Worm (Caenorhabditis elegans) whole organism, L4/young adult: ENCODE measurements around the gene F08F1.9.

ENCODE experiments used
- W03F9.2 ChIP-seq: fragments of 150-350 bp; optimal IDR thresholded peaks from 2 replicates; lab custom pipeline; 2014; ENCODE audit warnings: missing biosample characterization, missing genetic modification characterization
- dao-5 ChIP-seq: sonication (generic microtip); optimal IDR thresholded peaks from 2 replicates; lab custom pipeline; 2016; ENCODE audit warnings: missing genotype, missing genetic modification characterization, moderate library complexity, missing compliant biosample characterization
- him-1 ChIP-seq: sonication (generic microtip); optimal IDR thresholded peaks from 2 replicates; lab custom pipeline; 2016; ENCODE audit warnings: missing genotype, missing genetic modification reagents, missing genetic modification characterization, missing compliant biosample characterization

The F08F1.9 gene

DNA sequence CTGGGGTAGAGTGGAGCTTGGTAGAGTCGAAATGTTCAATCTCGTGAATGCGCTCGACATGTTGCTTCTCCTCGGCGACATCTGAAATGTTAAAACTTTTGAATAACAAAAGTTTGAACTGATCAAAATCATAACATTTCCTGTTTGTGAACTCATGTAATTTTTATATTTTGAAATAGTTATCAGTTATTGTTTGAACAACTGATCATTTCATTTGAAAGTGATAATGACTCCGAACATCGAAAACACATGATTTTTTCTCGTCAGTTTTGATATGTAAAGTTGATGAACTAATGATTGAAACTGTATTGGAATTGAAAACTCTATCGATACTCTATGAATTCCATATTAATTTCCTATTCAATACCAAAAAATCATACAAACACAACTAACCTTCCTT is 12.5 kb upstream of the F08F1.9 start:
- TF ChIP-seq W03F9.2 (tag; lab: Kevin White, UChicago) (no peak), him-1 (tag; lab: Kevin White, UChicago) (no peak), dao-5 (no peak)

ce11 chrX:8422020-8422419 is 11.4 kb upstream of the F08F1.9 start, which contains the start of gene tag-123:
Gene tag-123, minus strand, starts transcription at chrX:8422055.
- TF ChIP-seq dao-5 (no peak), W03F9.2 (tag; lab: Kevin White, UChicago) (no peak), him-1 (tag; lab: Kevin White, UChicago) (no peak)

DNA sequence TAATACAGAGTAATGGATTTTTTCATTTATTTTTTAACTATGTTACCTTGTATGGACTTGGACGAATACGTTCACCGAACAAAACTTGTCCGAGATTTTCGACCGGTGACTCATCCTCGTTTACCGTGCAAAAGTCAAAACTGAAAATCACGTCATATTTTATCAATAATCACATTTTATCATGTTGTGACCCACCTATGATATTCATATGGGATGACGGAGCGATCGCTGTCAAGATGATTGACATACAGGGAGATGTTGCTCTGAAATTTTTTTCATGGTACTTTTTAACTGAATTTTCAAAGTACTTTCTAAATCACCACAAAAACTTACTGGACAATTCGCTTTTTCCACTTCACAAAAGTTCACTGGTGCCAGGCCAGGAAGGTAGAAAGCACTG is 10.9 kb upstream of the F08F1.9 start:
- TF ChIP-seq him-1 (tag; lab: Kevin White, UChicago) (no peak), dao-5 (no peak), W03F9.2 (tag; lab: Kevin White, UChicago) (no peak)

DNA sequence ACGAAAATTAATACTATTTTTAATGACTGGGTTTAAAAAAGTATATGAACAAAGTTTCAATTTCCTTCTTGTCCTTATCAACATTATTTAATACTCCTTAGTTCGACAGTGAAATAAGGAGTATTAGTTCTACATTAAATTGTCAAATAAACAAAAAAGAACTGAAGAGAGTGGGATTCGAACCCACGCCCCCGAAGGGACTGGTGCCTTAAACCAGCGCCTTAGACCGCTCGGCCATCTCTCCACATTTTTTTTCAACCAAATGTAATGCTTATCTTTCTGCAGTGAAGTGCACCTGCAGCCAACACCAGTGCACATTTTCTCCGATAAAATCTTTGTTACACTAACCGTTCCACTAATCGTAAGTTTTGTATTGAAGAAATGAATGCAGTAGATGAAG is 8.6 kb upstream of the F08F1.9 start:
- TF ChIP-seq him-1 (tag; lab: Kevin White, UChicago) (no peak), dao-5 (no peak), W03F9.2 (tag; lab: Kevin White, UChicago) (no peak)

- TF ChIP-seq W03F9.2 (tag; lab: Kevin White, UChicago) = no peak
- TF ChIP-seq dao-5 = no peak
- TF ChIP-seq him-1 (tag; lab: Kevin White, UChicago) = no peak
Measured at ce11 chrX:8418382-8418781, 7.7 kb upstream of the F08F1.9 start, which contains the start of gene spp-13. Gene spp-13, minus strand, starts transcription at chrX:8418524.

DNA sequence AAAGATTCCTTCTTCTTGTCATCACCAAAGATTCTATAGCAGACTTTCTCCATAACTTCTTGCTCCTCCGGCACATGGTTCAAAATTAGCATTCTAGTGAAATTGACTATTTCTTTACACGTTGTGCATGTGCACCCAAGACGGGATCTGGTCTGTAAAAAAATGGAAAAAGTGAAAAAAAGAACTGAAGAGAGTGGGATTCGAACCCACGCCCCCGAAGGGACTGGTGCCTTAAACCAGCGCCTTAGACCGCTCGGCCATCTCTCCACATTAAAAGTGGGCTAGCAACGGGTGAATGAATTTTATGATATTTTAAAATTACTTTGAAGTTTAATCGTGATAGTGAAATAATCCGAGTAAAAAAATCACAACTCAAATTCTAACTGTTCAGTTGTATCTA is 7.1 kb upstream of the F08F1.9 start:
- TF ChIP-seq dao-5 = no peak
- TF ChIP-seq W03F9.2 (tag; lab: Kevin White, UChicago) = no peak
- TF ChIP-seq him-1 (tag; lab: Kevin White, UChicago) = no peak

DNA sequence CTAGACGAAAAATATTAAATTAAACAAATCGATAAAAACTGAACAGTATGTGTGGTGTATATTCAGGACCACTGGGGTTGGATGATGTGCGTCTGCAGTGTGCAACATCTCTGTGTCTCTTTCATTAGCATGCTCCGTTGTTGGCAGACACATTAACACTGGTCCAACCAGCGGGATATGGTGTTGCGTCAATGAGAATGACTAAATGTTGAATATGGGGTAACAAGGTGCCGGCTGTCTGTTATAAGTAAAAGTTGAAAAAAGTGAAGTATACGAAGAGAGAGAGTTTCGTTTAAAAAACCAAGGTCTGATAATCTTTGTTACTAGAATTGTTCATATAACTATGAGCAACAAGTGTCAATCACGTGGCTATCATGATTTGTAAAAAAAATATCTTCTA is 6.2 kb upstream of the F08F1.9 start, which contains the start of gene ced-8:
ced-8 (minus strand) TSS at position 101 of the 400 bp plus-strand sequence.
- TF ChIP-seq dao-5 (no peak), him-1 (tag; lab: Kevin White, UChicago) (no peak), W03F9.2 (tag; lab: Kevin White, UChicago) (no peak)

- TF ChIP-seq dao-5 = no peak
Measured at ce11 chrX:8413130-8413529, 2.5 kb upstream of the F08F1.9 start, which contains the start of gene F08F1.4. Gene F08F1.4, plus strand, starts transcription at chrX:8413430.

DNA sequence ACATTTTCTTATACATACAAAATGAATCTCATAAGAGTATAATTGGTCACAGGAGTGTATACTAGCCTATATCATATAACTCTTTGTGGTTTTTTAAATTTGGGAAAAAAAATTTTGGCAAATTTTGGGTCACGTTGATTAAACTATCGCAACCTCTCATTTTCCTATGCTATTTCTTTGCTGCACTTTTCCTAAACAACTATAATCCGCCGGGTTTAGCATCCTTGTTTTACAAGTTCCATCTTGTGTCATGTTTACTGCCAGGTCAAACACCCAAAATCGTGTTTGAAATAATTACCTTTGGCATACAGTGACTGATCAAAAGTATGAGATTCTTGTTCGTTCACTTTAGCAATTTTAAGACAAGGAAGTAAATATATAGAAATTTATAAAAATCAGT is 2.4 kb downstream of the F08F1.9 start, which contains the start of gene sulp-3:
sulp-3 (minus strand) TSS at position 101 of the 400 bp plus-strand sequence.
- TF ChIP-seq W03F9.2 (tag; lab: Kevin White, UChicago) = no peak
- no peak for TF ChIP-seq dao-5
- TF ChIP-seq him-1 (tag; lab: Kevin White, UChicago) = no peak

- no peak for TF ChIP-seq W03F9.2 (tag; lab: Kevin White, UChicago)
- no peak for TF ChIP-seq him-1 (tag; lab: Kevin White, UChicago)
- no peak for TF ChIP-seq dao-5
Measured at ce11 chrX:8406815-8407214, 3.8 kb downstream of the F08F1.9 start.

DNA sequence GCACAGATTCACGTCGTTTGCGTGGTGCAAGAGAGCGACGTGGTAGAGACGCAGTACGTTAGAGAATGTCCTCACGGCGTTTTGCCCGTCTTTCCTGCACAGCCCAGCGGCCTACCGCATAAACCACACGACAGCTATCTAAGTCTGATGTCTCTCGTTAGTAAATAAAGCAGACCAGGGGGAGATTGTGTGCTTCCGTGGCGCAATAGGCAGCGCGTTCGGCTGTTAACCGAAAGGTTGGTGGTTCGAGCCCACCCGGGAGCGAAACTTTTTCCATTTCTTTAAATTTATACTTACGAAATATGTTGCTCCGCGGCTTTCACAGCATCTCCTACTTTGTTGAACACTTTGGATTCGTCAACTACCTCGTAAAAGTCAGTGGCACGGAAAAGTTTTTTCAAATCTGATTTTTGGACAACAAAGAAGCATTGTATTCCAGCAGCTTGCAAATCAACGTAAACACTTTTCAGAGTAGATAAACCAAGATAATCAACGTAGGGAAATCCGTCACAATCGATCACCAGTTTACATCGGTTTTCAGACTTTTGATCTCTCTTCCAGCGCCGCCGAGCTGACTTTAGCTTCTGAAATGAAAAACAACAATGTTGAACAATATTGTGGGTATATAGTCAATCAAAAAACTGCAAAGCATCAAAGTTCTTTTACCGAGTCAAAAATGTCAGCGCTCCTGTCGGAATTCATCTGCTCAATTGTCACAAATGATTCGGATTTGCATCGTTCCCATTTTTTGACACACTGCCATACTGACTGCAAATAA is 6.2 kb downstream of the F08F1.9 start:
- peak; percentile 93 for TF ChIP-seq dao-5
- TF ChIP-seq him-1 (tag; lab: Kevin White, UChicago) = peak; percentile 93
- TF ChIP-seq W03F9.2 (tag; lab: Kevin White, UChicago) = peak; percentile 63

ce11 chrX:8394279-8394678 is 16.4 kb downstream of the F08F1.9 start:
- no peak for TF ChIP-seq him-1 (tag; lab: Kevin White, UChicago)
- TF ChIP-seq W03F9.2 (tag; lab: Kevin White, UChicago) = no peak
- TF ChIP-seq dao-5 = no peak

ce11 chrX:8392539-8392996 is 18.1 kb downstream of the F08F1.9 start, which contains the start of gene wrk-1:
Gene wrk-1, minus strand, starts transcription at chrX:8392589.
- TF ChIP-seq him-1 (tag; lab: Kevin White, UChicago) (no peak), W03F9.2 (tag; lab: Kevin White, UChicago) (no peak), dao-5 (no peak)

- TF ChIP-seq him-1 (tag; lab: Kevin White, UChicago) = no peak
- TF ChIP-seq dao-5 = no peak
- TF ChIP-seq W03F9.2 (tag; lab: Kevin White, UChicago) = no peak
Measured at ce11 chrX:8391505-8391904, 19.1 kb downstream of the F08F1.9 start.
